Fruit fly (Drosophila melanogaster) whole organism, embryonic: ENCODE measurements around the gene CG31960.

Source experiments
- BEAF-32 ChIP-seq: fragments of 200-800 bp; sonication (Bioruptor generic); optimal IDR thresholded peaks from 3 replicates; lab custom pipeline; 2017; ENCODE audit warnings: missing biosample characterization, missing genetic modification characterization, mild to moderate bottlenecking, moderate library complexity, missing genetic modification reagents
- CG10267 ChIP-seq: fragments of 200-800 bp; sonication (Bioruptor generic); optimal IDR thresholded peaks from 2 replicates; lab custom pipeline; 2018; ENCODE audit warnings: missing biosample characterization, mild to moderate bottlenecking, missing genetic modification characterization, moderate library complexity
- CG10431 ChIP-seq: fragments of 200-800 bp; sonication (Bioruptor generic); optimal IDR thresholded peaks from 3 replicates; lab custom pipeline; 2018; ENCODE audit warnings: missing biosample characterization, mild to moderate bottlenecking, missing genetic modification characterization
- CG15073 ChIP-seq: fragments of 200-800 bp; sonication (Bioruptor generic); optimal IDR thresholded peaks from 2 replicates; lab custom pipeline; 2016; ENCODE audit warnings: missing biosample characterization, missing genetic modification characterization
- CG17568 ChIP-seq: fragments of 200-800 bp; sonication (Bioruptor generic); optimal IDR thresholded peaks from 2 replicates; lab custom pipeline; 2018; ENCODE audit warnings: missing biosample characterization, mild to moderate bottlenecking, missing genetic modification characterization, moderate library complexity
- CG17829 ChIP-seq: fragments of 200-800 bp; optimal IDR thresholded peaks from 2 replicates; lab custom pipeline; 2019; ENCODE audit warnings: missing biosample characterization, mild to moderate bottlenecking, missing genetic modification characterization, moderate library complexity
- CG18599 ChIP-seq: fragments of 200-800 bp; sonication (Bioruptor generic); optimal IDR thresholded peaks from 3 replicates; lab custom pipeline; 2017; ENCODE audit warnings: missing biosample characterization, missing genetic modification characterization, mild to moderate bottlenecking, moderate library complexity, missing genetic modification reagents
- CG2678 ChIP-seq: fragments of 200-800 bp; sonication (Bioruptor generic); optimal IDR thresholded peaks from 3 replicates; lab custom pipeline; 2019; ENCODE audit warnings: missing biosample characterization, mild to moderate bottlenecking, missing genetic modification characterization, moderate library complexity
- CG31441 ChIP-seq: fragments of 200-800 bp; sonication (Bioruptor generic); IDR thresholded peaks from 2 replicates; pipeline ENCODE4 v1.3.6; 2022; ENCODE audit warnings: missing biosample characterization, missing genetic modification characterization
- CG6654 ChIP-seq: fragments of 200-800 bp; sonication (Bioruptor generic); optimal IDR thresholded peaks from 2 replicates; lab custom pipeline; 2017; ENCODE audit warnings: missing biosample characterization, mild to moderate bottlenecking, missing genetic modification characterization
- CG7745 ChIP-seq: fragments of 200-800 bp; sonication (Bioruptor generic); optimal IDR thresholded peaks from 2 replicates; lab custom pipeline; 2018; ENCODE audit warnings: missing biosample characterization, mild to moderate bottlenecking, missing genetic modification characterization, moderate library complexity
- CG7786 ChIP-seq: fragments of 200-800 bp; sonication (Bioruptor generic); optimal IDR thresholded peaks from 2 replicates; lab custom pipeline; 2016; ENCODE audit warnings: missing biosample characterization, missing genetic modification characterization
- CG7963 ChIP-seq: fragments of 200-800 bp; sonication (Bioruptor generic); IDR thresholded peaks from 3 replicates; pipeline ENCODE4 v1.3.6; 2022; ENCODE audit warnings: missing biosample characterization, missing genetic modification characterization; ENCODE audit not compliant: partially characterized antibody
- CG8924 ChIP-seq: fragments of 200-800 bp; optimal IDR thresholded peaks from 3 replicates; lab custom pipeline; 2019; ENCODE audit warnings: missing biosample characterization, mild to moderate bottlenecking, missing genetic modification characterization, moderate library complexity
- Chrac-16 ChIP-seq: fragments of 200-800 bp; sonication (Bioruptor generic); optimal IDR thresholded peaks from 3 replicates; lab custom pipeline; 2016; ENCODE audit warnings: missing biosample characterization, missing genetic modification characterization
- Dad ChIP-seq: fragments of 200-800 bp; sonication (Bioruptor generic); optimal IDR thresholded peaks from 3 replicates; lab custom pipeline; 2016; ENCODE audit warnings: missing biosample characterization, missing genetic modification characterization
- Dp ChIP-seq: fragments of 200-800 bp; sonication (Bioruptor generic); optimal IDR thresholded peaks from 2 replicates; lab custom pipeline; 2018; ENCODE audit warnings: missing biosample characterization, mild to moderate bottlenecking, missing genetic modification characterization, moderate library complexity
- E2f1 ChIP-seq: fragments of 200-800 bp; sonication (Bioruptor generic); IDR thresholded peaks from 2 replicates; pipeline ENCODE4 v1.3.6; 2022; ENCODE audit warnings: missing biosample characterization, missing genetic modification characterization
- HmgD ChIP-seq: fragments of 200-800 bp; sonication (Bioruptor generic); optimal IDR thresholded peaks from 3 replicates; lab custom pipeline; 2016; ENCODE audit warnings: missing biosample characterization, missing genetic modification characterization
- Nf-YA ChIP-seq: fragments of 200-800 bp; sonication (Bioruptor generic); IDR thresholded peaks from 2 replicates; pipeline ENCODE4 v1.3.6; 2022; ENCODE audit warnings: missing biosample characterization, missing genetic modification characterization
- Nf-YC ChIP-seq: fragments of 200-800 bp; optimal IDR thresholded peaks from 3 replicates; lab custom pipeline; 2019; ENCODE audit warnings: missing biosample characterization, mild to moderate bottlenecking, missing genetic modification characterization, moderate library complexity
- Oli ChIP-seq: fragments of 200-800 bp; sonication (Bioruptor generic); optimal IDR thresholded peaks from 2 replicates; lab custom pipeline; 2018; ENCODE audit warnings: missing biosample characterization, mild to moderate bottlenecking, missing genetic modification characterization, moderate library complexity
- Six4 ChIP-seq: fragments of 200-800 bp; sonication (Bioruptor generic); optimal IDR thresholded peaks from 2 replicates; lab custom pipeline; 2016; ENCODE audit warnings: missing biosample characterization, missing genetic modification characterization
- Spps ChIP-seq: fragments of 200-800 bp; sonication (Bioruptor generic); optimal IDR thresholded peaks from 2 replicates; lab custom pipeline; 2018; ENCODE audit warnings: missing biosample characterization, mild to moderate bottlenecking, missing genetic modification characterization
- caup ChIP-seq: fragments of 200-800 bp; sonication (Bioruptor generic); optimal IDR thresholded peaks from 3 replicates; lab custom pipeline; 2017; ENCODE audit warnings: missing biosample characterization, mild to moderate bottlenecking, missing genetic modification characterization, moderate library complexity; ENCODE audit not compliant: severe bottlenecking
- crol ChIP-seq: fragments of 200-800 bp; sonication (Bioruptor generic); IDR thresholded peaks from 2 replicates; pipeline ENCODE4 v1.3.6; 2022; ENCODE audit warnings: missing biosample characterization, missing genetic modification characterization
- dmrt11E ChIP-seq: fragments of 200-800 bp; sonication (Bioruptor generic); optimal IDR thresholded peaks from 3 replicates; lab custom pipeline; 2018; ENCODE audit warnings: missing biosample characterization, mild to moderate bottlenecking, missing genetic modification characterization, moderate library complexity
- eve ChIP-seq, 2 experiments: fragments of >200 bp; optimal IDR thresholded peaks; 2 replicates each; lab custom pipeline; 2017; ENCODE audit warnings: missing biosample characterization in 2 of 2, missing genetic modification characterization in 2 of 2
- fd3F ChIP-seq: fragments of 200-800 bp; sonication (Bioruptor generic); optimal IDR thresholded peaks from 2 replicates; lab custom pipeline; 2018; ENCODE audit warnings: missing biosample characterization, mild to moderate bottlenecking, missing genetic modification characterization, moderate library complexity
- her ChIP-seq: fragments of 200-800 bp; sonication (Bioruptor generic); optimal IDR thresholded peaks from 2 replicates; lab custom pipeline; 2016; ENCODE audit warnings: missing biosample characterization, missing genetic modification characterization
- inv ChIP-seq: fragments of 200-800 bp; sonication (Bioruptor generic); IDR thresholded peaks from 2 replicates; pipeline ENCODE4 v1.3.6; 2022; ENCODE audit warnings: missing biosample characterization, missing genetic modification characterization; ENCODE audit not compliant: partially characterized antibody
- jigr1 ChIP-seq: fragments of 200-800 bp; sonication (Bioruptor generic); IDR thresholded peaks from 3 replicates; pipeline ENCODE4 v1.3.6; 2022; ENCODE audit warnings: missing biosample characterization, missing genetic modification characterization
- jumu ChIP-seq: fragments of 200-800 bp; sonication (Bioruptor generic); optimal IDR thresholded peaks from 3 replicates; lab custom pipeline; 2016; ENCODE audit warnings: missing biosample characterization, missing genetic modification characterization
- kah ChIP-seq: fragments of 200-800 bp; sonication (Bioruptor generic); optimal IDR thresholded peaks from 2 replicates; lab custom pipeline; 2018; ENCODE audit warnings: missing biosample characterization, mild to moderate bottlenecking, missing genetic modification characterization
- lbe ChIP-seq: fragments of 200-800 bp; sonication (Bioruptor generic); optimal IDR thresholded peaks from 2 replicates; lab custom pipeline; 2016; ENCODE audit warnings: missing biosample characterization, mild to moderate bottlenecking, missing genetic modification characterization
- mirr ChIP-seq: fragments of 200-800 bp; sonication (Bioruptor generic); optimal IDR thresholded peaks from 3 replicates; lab custom pipeline; 2018; ENCODE audit warnings: missing biosample characterization, mild to moderate bottlenecking, missing genetic modification characterization
- org-1 ChIP-seq: fragments of 200-800 bp; sonication (Bioruptor generic); optimal IDR thresholded peaks from 2 replicates; lab custom pipeline; 2017; ENCODE audit warnings: missing biosample characterization, missing genetic modification characterization
- otp ChIP-seq: fragments of 200-800 bp; sonication (Bioruptor generic); IDR thresholded peaks from 3 replicates; pipeline ENCODE4, ENCODE4 v1.3.6; 2022; ENCODE audit warnings: missing biosample characterization, missing genetic modification characterization
- pfk ChIP-seq: fragments of 200-800 bp; sonication (Bioruptor generic); optimal IDR thresholded peaks from 2 replicates; lab custom pipeline; 2018; ENCODE audit warnings: missing biosample characterization, mild to moderate bottlenecking, missing genetic modification characterization, moderate library complexity
- pros ChIP-seq: fragments of 200-800 bp; sonication (Bioruptor generic); optimal IDR thresholded peaks from 3 replicates; lab custom pipeline; 2019; ENCODE audit warnings: missing biosample characterization, mild to moderate bottlenecking, missing genetic modification characterization, moderate library complexity
- rib ChIP-seq: fragments of 200-800 bp; sonication (Bioruptor generic); IDR thresholded peaks from 2 replicates; pipeline ENCODE4 v1.3.6; 2022; ENCODE audit warnings: missing biosample characterization, missing genetic modification characterization
- slp2 ChIP-seq: fragments of 200-800 bp; sonication (Bioruptor generic); optimal IDR thresholded peaks from 2 replicates; lab custom pipeline; 2016; ENCODE audit warnings: missing biosample characterization, missing genetic modification characterization
- sna ChIP-seq: fragments of 200-800 bp; sonication (Bioruptor generic); IDR thresholded peaks from 2 replicates; pipeline ENCODE4 v1.3.6; 2022; ENCODE audit warnings: missing biosample characterization, missing genetic modification characterization; ENCODE audit not compliant: partially characterized antibody
- sqz ChIP-seq: fragments of 200-800 bp; sonication (Bioruptor generic); optimal IDR thresholded peaks from 3 replicates; lab custom pipeline; 2018; ENCODE audit warnings: missing biosample characterization, mild to moderate bottlenecking, missing genetic modification characterization
- ssp ChIP-seq: fragments of 200-800 bp; sonication (Bioruptor generic); IDR thresholded peaks from 2 replicates; pipeline ENCODE4 v1.3.6; 2022; ENCODE audit warnings: missing biosample characterization, missing genetic modification characterization
- stc ChIP-seq: fragments of 200-800 bp; sonication (Bioruptor generic); IDR thresholded peaks from 2 replicates; pipeline ENCODE4 v1.3.6; 2022; ENCODE audit warnings: missing biosample characterization, missing genetic modification characterization
- sug ChIP-seq: fragments of 200-800 bp; optimal IDR thresholded peaks from 2 replicates; lab custom pipeline; 2019; ENCODE audit warnings: missing biosample characterization, mild to moderate bottlenecking, missing genetic modification characterization, moderate library complexity
- yki ChIP-seq: fragments of >200 bp; optimal IDR thresholded peaks from 3 replicates; lab custom pipeline; 2018
- z ChIP-seq: fragments of 200-800 bp; sonication (Bioruptor generic); IDR thresholded peaks from 3 replicates; pipeline ENCODE4 v1.3.6; 2022; ENCODE audit warnings: missing biosample characterization, missing genetic modification characterization
- zf30C ChIP-seq: fragments of 200-800 bp; sonication (Bioruptor generic); optimal IDR thresholded peaks from 3 replicates; lab custom pipeline; 2018; ENCODE audit warnings: missing biosample characterization, mild to moderate bottlenecking, missing genetic modification characterization

CG31960 gene

dm6 chr2L:3779143-3779788, 5.5 kb upstream of the CG31960 start (continued):
- TF ChIP-seq her (GFP tag; lab: Kevin White, UChicago) (no peak), CG17568 (GFP tag; lab: Kevin White, UChicago) (no peak), sug (peak; percentile 38), Nf-YA (GFP tag; lab: Robert Waterston, UW) (no peak), CG2678 (peak; percentile 42), lbe (GFP tag; lab: Kevin White, UChicago) (no peak), inv (no peak), otp (GFP tag; lab: Robert Waterston, UW) (no peak), Six4 (GFP tag; lab: Kevin White, UChicago) (no peak), pfk (no peak), Chrac-16 (GFP tag; lab: Kevin White, UChicago) (no peak), rib (GFP tag; lab: Robert Waterston, UW) (no peak), z (no peak), dmrt11E (tag; lab: Kevin White, UChicago) (no peak), Dp (no peak), CG31441 (no peak; the same call in 1 of the 2 replicates), CG17829 (tag; lab: Kevin White, UChicago) (no peak), CG8924 (tag; lab: Kevin White, UChicago) (no peak), pros (GFP tag; lab: Kevin White, UChicago) (no peak), Dad (no peak), CG18599 (GFP tag; lab: Kevin White, UChicago) (no peak), CG10267 (tag; lab: Kevin White, UChicago) (no peak), CG15073 (GFP tag; lab: Kevin White, UChicago) (no peak), jumu (GFP tag; lab: Kevin White, UChicago) (no peak), zf30C (GFP tag; lab: Kevin White, UChicago) (no peak), CG7786 (GFP tag; lab: Kevin White, UChicago) (no peak), sqz (GFP tag; lab: Kevin White, UChicago) (peak; percentile 69), Spps (no peak), sna (GFP tag; lab: Robert Waterston, UW) (no peak), mirr (peak; percentile 82), fd3F (GFP tag; lab: Kevin White, UChicago) (no peak), CG7963 (GFP tag; lab: Robert Waterston, UW) (no peak), CG10431 (GFP tag; lab: Kevin White, UChicago) (no peak), Nf-YC (tag; lab: Kevin White, UChicago) (no peak), E2f1 (no peak), slp2 (GFP tag; lab: Kevin White, UChicago) (no peak), HmgD (no peak), ssp (GFP tag; lab: Robert Waterston, UW) (no peak), caup (GFP tag; lab: Kevin White, UChicago) (peak; percentile 9), eve (GFP tag; optimal IDR thresholded peaks at IDR 0.05; lab: Kevin White, UChicago) (peak in 1 of 2 experiments; percentile 73), jigr1 (GFP tag; lab: Robert Waterston, UW) (no peak), CG6654 (no peak), crol (no peak), yki (lab: Kevin White, UChicago) (no peak), org-1 (GFP tag; lab: Kevin White, UChicago) (no peak), kah (GFP tag; lab: Kevin White, UChicago) (no peak), stc (no peak), BEAF-32 (no peak), Oli (tag; lab: Kevin White, UChicago) (peak; percentile 27), CG7745 (tag; lab: Kevin White, UChicago) (no peak)
